Worm (Caenorhabditis elegans) whole organism, early embryonic: ENCODE results near the gene skpo-3.

ENCODE experiments used
- B0310.2 ChIP-seq: sonication (generic microtip); optimal IDR thresholded peaks from 2 replicates; lab custom pipeline; 2016; ENCODE audit warnings: mild to moderate bottlenecking, missing genetic modification characterization, missing compliant biosample characterization
- F13C5.2 ChIP-seq: sonication (generic microtip); optimal IDR thresholded peaks from 2 replicates; lab custom pipeline; 2017; ENCODE audit warnings: mild to moderate bottlenecking, missing genetic modification characterization, inconsistent platforms, missing compliant biosample characterization
- aly-1 ChIP-seq: sonication (generic microtip); optimal IDR thresholded peaks from 2 replicates; lab custom pipeline; 2016; ENCODE audit warnings: missing genetic modification characterization, missing compliant biosample characterization
- ama-1 ChIP-seq: fragments of 150-350 bp; optimal IDR thresholded peaks from 2 replicates; lab custom pipeline; 2014
- ceh-13 ChIP-seq: fragments of 200-800 bp; sonication (Bioruptor generic); optimal IDR thresholded peaks from 2 replicates; lab custom pipeline; 2018; ENCODE audit warnings: mild to moderate bottlenecking, missing genetic modification characterization, missing compliant biosample characterization
- ceh-36 ChIP-seq: sonication (generic microtip); optimal IDR thresholded peaks from 2 replicates; lab custom pipeline; 2016; ENCODE audit warnings: missing genetic modification characterization, inconsistent platforms, missing compliant biosample characterization
- ets-7 ChIP-seq: sonication (generic microtip); optimal IDR thresholded peaks from 2 replicates; lab custom pipeline; 2016; ENCODE audit warnings: missing genotype, missing genetic modification characterization, missing compliant biosample characterization
- flt-1 ChIP-seq: fragments of 200-800 bp; sonication (Bioruptor generic); IDR thresholded peaks from 2 replicates; pipeline ENCODE4 v1.3.6; 2022; ENCODE audit warnings: missing genetic modification characterization, missing compliant biosample characterization
- hmbx-1 ChIP-seq: sonication (generic microtip); optimal IDR thresholded peaks from 2 replicates; lab custom pipeline; 2016; ENCODE audit warnings: mild to moderate bottlenecking, missing genetic modification characterization, missing compliant biosample characterization
- hmg-4 ChIP-seq: fragments of 200-800 bp; sonication (Bioruptor generic); optimal IDR thresholded peaks from 2 replicates; lab custom pipeline; 2018; ENCODE audit warnings: mild to moderate bottlenecking, missing genetic modification characterization, missing compliant biosample characterization
- hnd-1 ChIP-seq: sonication (generic microtip); optimal IDR thresholded peaks from 2 replicates; lab custom pipeline; 2016; ENCODE audit warnings: missing genetic modification characterization, missing compliant biosample characterization
- pes-1 ChIP-seq: fragments of 200-800 bp; sonication (Bioruptor generic); IDR thresholded peaks from 2 replicates; pipeline ENCODE4 v1.3.6; 2022; ENCODE audit warnings: missing genetic modification reagents, missing genetic modification characterization, missing compliant biosample characterization
- scrt-1 ChIP-seq: fragments of 200-800 bp; sonication (Bioruptor generic); IDR thresholded peaks from 2 replicates; pipeline ENCODE4 v1.3.6; 2022; ENCODE audit warnings: missing genetic modification characterization, missing compliant biosample characterization
- sea-1 ChIP-seq: fragments of 200-800 bp; sonication (Bioruptor generic); conservative IDR thresholded peaks from 2 replicates; pipeline ENCODE4 v1.3.6; 2022; ENCODE audit warnings: missing genetic modification characterization, missing compliant biosample characterization
- tbx-11 ChIP-seq: fragments of 200-800 bp; sonication (Bioruptor generic); IDR thresholded peaks from 2 replicates; pipeline ENCODE4 v1.3.6; 2022; ENCODE audit warnings: missing genetic modification characterization, missing compliant biosample characterization
- tbx-37 ChIP-seq: fragments of 200-800 bp; sonication (Bioruptor generic); conservative IDR thresholded peaks from 2 replicates; pipeline ENCODE4 v1.3.6; 2022; ENCODE audit warnings: missing genetic modification reagents, missing genetic modification characterization, missing compliant biosample characterization
- tra-4 ChIP-seq: sonication (generic microtip); optimal IDR thresholded peaks from 2 replicates; lab custom pipeline; 2017; ENCODE audit warnings: missing genetic modification characterization, missing compliant biosample characterization

The skpo-3 gene

ce11 chrII:7236937-7237336, 8.7 kb upstream of the skpo-3 start:
- TF ChIP-seq ama-1 (lab: Kevin White, UChicago), result no peak
- TF ChIP-seq ceh-13 (GFP tag; lab: Kevin White, UChicago), result no peak
- no peak for TF ChIP-seq hmg-4
- no peak for TF ChIP-seq tbx-37 (GFP tag; lab: Robert Waterston, UW)

- no peak for TF ChIP-seq hmbx-1 (tag; lab: Kevin White, UChicago)
- TF ChIP-seq scrt-1 (GFP tag; lab: Robert Waterston, UW), result no peak
- TF ChIP-seq aly-1 (tag; lab: Kevin White, UChicago), result no peak
- TF ChIP-seq pes-1, result no peak
- TF ChIP-seq ceh-13 (GFP tag; lab: Kevin White, UChicago), result no peak
- TF ChIP-seq flt-1 (GFP tag; lab: Robert Waterston, UW), result no peak
- no peak for TF ChIP-seq F13C5.2 (tag; lab: Kevin White, UChicago)
- no peak for TF ChIP-seq tbx-37 (GFP tag; lab: Robert Waterston, UW)
- no peak for TF ChIP-seq sea-1 (GFP tag; lab: Robert Waterston, UW)
- TF ChIP-seq ets-7 (tag; lab: Kevin White, UChicago), result no peak
- no peak for TF ChIP-seq ama-1 (lab: Kevin White, UChicago)
- no peak for TF ChIP-seq hnd-1
- no peak for TF ChIP-seq tra-4 (tag; lab: Kevin White, UChicago)
- no peak for TF ChIP-seq tbx-11
- no peak for TF ChIP-seq hmg-4
- no peak for TF ChIP-seq B0310.2 (tag; lab: Kevin White, UChicago)
- no peak for TF ChIP-seq ceh-36 (tag; lab: Kevin White, UChicago)
Observed at ce11 chrII:7238248-7238647, 7.4 kb upstream of the skpo-3 start, which contains the start of gene aqp-1. Gene aqp-1, minus strand, starts transcription at chrII:7238349.

- TF ChIP-seq tbx-37 (GFP tag; lab: Robert Waterston, UW), result no peak
- no peak for TF ChIP-seq ceh-13 (GFP tag; lab: Kevin White, UChicago)
- TF ChIP-seq hmg-4, result no peak
- TF ChIP-seq B0310.2 (tag; lab: Kevin White, UChicago), result no peak
- no peak for TF ChIP-seq ceh-36 (tag; lab: Kevin White, UChicago)
Observed at ce11 chrII:7238791-7239190, 6.9 kb upstream of the skpo-3 start.

ce11 chrII:7239705-7240104, 6.0 kb upstream of the skpo-3 start:
- TF ChIP-seq ama-1 (lab: Kevin White, UChicago) (no peak), tbx-11 (no peak), tbx-37 (GFP tag; lab: Robert Waterston, UW) (no peak), ceh-13 (GFP tag; lab: Kevin White, UChicago) (no peak), aly-1 (tag; lab: Kevin White, UChicago) (no peak), scrt-1 (GFP tag; lab: Robert Waterston, UW) (no peak), hmg-4 (no peak), pes-1 (no peak), flt-1 (GFP tag; lab: Robert Waterston, UW) (no peak), ets-7 (tag; lab: Kevin White, UChicago) (no peak)

ce11 chrII:7242754-7243153, 2.9 kb upstream of the skpo-3 start:
- TF ChIP-seq ets-7 (tag; lab: Kevin White, UChicago), result no peak
- no peak for TF ChIP-seq sea-1 (GFP tag; lab: Robert Waterston, UW)
- no peak for TF ChIP-seq hnd-1
- TF ChIP-seq tbx-37 (GFP tag; lab: Robert Waterston, UW), result no peak
- TF ChIP-seq hmg-4, result no peak
- no peak for TF ChIP-seq ama-1 (lab: Kevin White, UChicago)
- no peak for TF ChIP-seq hmbx-1 (tag; lab: Kevin White, UChicago)

ce11 chrII:7251978-7252377, 6.3 kb downstream of the skpo-3 start, which contains the start of the genes prx-13 and ada-2:
Gene prx-13, minus strand, starts transcription at chrII:7252015.
Gene ada-2, plus strand, starts transcription at chrII:7252259.
- TF ChIP-seq ets-7 (tag; lab: Kevin White, UChicago), result no peak
- no peak for TF ChIP-seq hnd-1
- no peak for TF ChIP-seq hmg-4
- no peak for TF ChIP-seq tbx-37 (GFP tag; lab: Robert Waterston, UW)
- TF ChIP-seq ceh-36 (tag; lab: Kevin White, UChicago), result no peak
- TF ChIP-seq hmbx-1 (tag; lab: Kevin White, UChicago), result no peak
- no peak for TF ChIP-seq B0310.2 (tag; lab: Kevin White, UChicago)
- no peak for TF ChIP-seq F13C5.2 (tag; lab: Kevin White, UChicago)
- no peak for TF ChIP-seq flt-1 (GFP tag; lab: Robert Waterston, UW)
- no peak for TF ChIP-seq ama-1 (lab: Kevin White, UChicago)
- no peak for TF ChIP-seq sea-1 (GFP tag; lab: Robert Waterston, UW)
- TF ChIP-seq scrt-1 (GFP tag; lab: Robert Waterston, UW), result no peak
- no peak for TF ChIP-seq ceh-13 (GFP tag; lab: Kevin White, UChicago)
- TF ChIP-seq pes-1, result no peak
- no peak for TF ChIP-seq aly-1 (tag; lab: Kevin White, UChicago)
- TF ChIP-seq tra-4 (tag; lab: Kevin White, UChicago), result no peak
- TF ChIP-seq tbx-11, result no peak

- TF ChIP-seq flt-1 (GFP tag; lab: Robert Waterston, UW) (no peak), hnd-1 (no peak), ceh-13 (GFP tag; lab: Kevin White, UChicago) (no peak), tbx-11 (no peak), tra-4 (tag; lab: Kevin White, UChicago) (no peak), hmg-4 (no peak), hmbx-1 (tag; lab: Kevin White, UChicago) (no peak), pes-1 (no peak), F13C5.2 (tag; lab: Kevin White, UChicago) (no peak), scrt-1 (GFP tag; lab: Robert Waterston, UW) (no peak), B0310.2 (tag; lab: Kevin White, UChicago) (no peak), aly-1 (tag; lab: Kevin White, UChicago) (no peak), tbx-37 (GFP tag; lab: Robert Waterston, UW) (no peak), ets-7 (tag; lab: Kevin White, UChicago) (no peak), ceh-36 (tag; lab: Kevin White, UChicago) (no peak), ama-1 (lab: Kevin White, UChicago) (no peak), sea-1 (GFP tag; lab: Robert Waterston, UW) (no peak)
Observed at ce11 chrII:7253073-7253472, 7.4 kb downstream of the skpo-3 start, which contains the start of gene lsm-4. Gene lsm-4, minus strand, starts transcription at chrII:7253163.
